Fruit fly (Drosophila melanogaster) whole organism: ENCODE data around the gene Sfp24F.

ENCODE experiments used
- CG8478 ChIP-seq: fragments of >200 bp; optimal IDR thresholded peaks from 2 replicates; lab custom pipeline; 2018; ENCODE audit warnings: inconsistent platforms
- Dll ChIP-seq: fragments of >200 bp; optimal IDR thresholded peaks from 2 replicates; lab custom pipeline; 2017
- EcR ChIP-seq, 2 experiments: fragments of >200 bp; optimal IDR thresholded peaks; 2 replicates each; lab custom pipeline; 2017; ENCODE audit warnings: missing biosample characterization in 2 of 2, missing genetic modification characterization in 2 of 2, missing genetic modification reagents in 2 of 2
- pan ChIP-seq: fragments of >200 bp; optimal IDR thresholded peaks from 2 replicates; lab custom pipeline; 2017
- psq ChIP-seq: fragments of >200 bp; optimal IDR thresholded peaks from 2 replicates; lab custom pipeline; 2017
- usp ChIP-seq: fragments of >200 bp; optimal IDR thresholded peaks from 2 replicates; lab custom pipeline; 2017; ENCODE audit warnings: missing biosample characterization, missing genetic modification characterization, mixed read lengths

Sfp24F gene

DNA sequence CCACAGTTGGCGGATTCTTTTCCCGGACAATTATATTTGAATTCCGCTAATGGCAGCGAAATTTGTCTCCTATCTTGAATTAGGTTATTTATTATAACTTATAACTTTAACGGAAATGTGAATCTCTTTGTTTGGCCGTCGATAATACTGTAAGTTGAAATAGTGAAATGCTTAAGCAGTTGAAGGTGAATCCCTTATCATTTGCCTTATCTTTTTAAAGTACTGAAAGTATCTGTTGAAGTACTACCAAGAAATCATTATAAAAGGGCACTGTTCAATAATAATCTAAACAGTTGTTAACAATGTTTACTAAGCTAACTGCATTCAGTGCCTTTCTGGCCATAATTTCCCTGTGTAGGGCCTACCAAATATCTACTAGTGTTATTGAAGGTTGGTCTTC is 31.0 kb downstream of the Sfp24F start, which contains the start of gene CG43055:
Gene CG43055, plus strand, starts transcription at position 301 of the 400 bp plus-strand sequence.
- TF ChIP-seq psq (lab: Kevin White, UChicago) = no peak
- TF ChIP-seq EcR (GFP tag; optimal IDR thresholded peaks at IDR 0.05; lab: Kevin White, UChicago) = no peak
- TF ChIP-seq usp (GFP tag; lab: Kevin White, UChicago) = no peak
- TF ChIP-seq pan (lab: Kevin White, UChicago) = no peak
- no peak for TF ChIP-seq Dll
- no peak for TF ChIP-seq CG8478 (lab: Kevin White, UChicago)

- TF ChIP-seq Dll = no peak
- TF ChIP-seq pan (lab: Kevin White, UChicago) = no peak
- no peak for TF ChIP-seq CG8478 (lab: Kevin White, UChicago)
- no peak for TF ChIP-seq usp (GFP tag; lab: Kevin White, UChicago)
- no peak for TF ChIP-seq EcR (GFP tag; optimal IDR thresholded peaks at IDR 0.05; lab: Kevin White, UChicago)
- no peak for TF ChIP-seq psq (lab: Kevin White, UChicago)
Measured at dm6 chr2L:4403013-4403604, 38.8 kb downstream of the Sfp24F start, which contains the start of gene Dim1. Gene Dim1 (plus strand): TSS chr2L:4403251.

dm6 chr2L:4400653-4401052 is 41.2 kb downstream of the Sfp24F start, which contains the start of gene CG33003:
Gene CG33003 (plus strand): TSS chr2L:4400953.
- TF ChIP-seq usp (GFP tag; lab: Kevin White, UChicago) = no peak
- no peak for TF ChIP-seq pan (lab: Kevin White, UChicago)
- TF ChIP-seq CG8478 (lab: Kevin White, UChicago) = no peak
- TF ChIP-seq psq (lab: Kevin White, UChicago) = no peak
- TF ChIP-seq EcR (GFP tag; optimal IDR thresholded peaks at IDR 0.05; lab: Kevin White, UChicago) = no peak
- TF ChIP-seq Dll = no peak

dm6 chr2L:4393842-4394421 is 47.9 kb downstream of the Sfp24F start, which contains the start of gene CG3652:
Gene CG3652 (minus strand): TSS chr2L:4393876.
- no peak for TF ChIP-seq CG8478 (lab: Kevin White, UChicago)
- no peak for TF ChIP-seq psq (lab: Kevin White, UChicago)
- TF ChIP-seq pan (lab: Kevin White, UChicago) = no peak
- TF ChIP-seq EcR (GFP tag; optimal IDR thresholded peaks at IDR 0.05; lab: Kevin White, UChicago) = no peak
- TF ChIP-seq Dll = no peak
- TF ChIP-seq usp (GFP tag; lab: Kevin White, UChicago) = no peak
